Worm (Caenorhabditis elegans) whole organism, L1 larva: Measurements from ENCODE around the gene C03A7.13.
A peak's percentile ranks its signal among the peaks of the same experiment; 100 is the strongest.

ENCODE experiments used
- C16A3.4 ChIP-seq: fragments of 150-350 bp; optimal IDR thresholded peaks from 2 replicates; lab custom pipeline; 2014; ENCODE audit warnings: missing biosample characterization, missing genetic modification characterization
- F16B12.6 ChIP-seq: fragments of 150-350 bp; optimal IDR thresholded peaks from 2 replicates; lab custom pipeline; 2014; ENCODE audit warnings: missing biosample characterization, missing genetic modification characterization
- Y116A8C.19 ChIP-seq: sonication (generic microtip); optimal IDR thresholded peaks from 2 replicates; lab custom pipeline; 2016; ENCODE audit warnings: missing compliant biosample characterization, missing genetic modification characterization, borderline replicate concordance
- aha-1 ChIP-seq: fragments of 150-350 bp; optimal IDR thresholded peaks from 2 replicates; lab custom pipeline; 2014; ENCODE audit warnings: missing biosample characterization, missing genetic modification characterization
- blmp-1 ChIP-seq: fragments of 150-350 bp; optimal IDR thresholded peaks from 2 replicates; lab custom pipeline; 2014; ENCODE audit warnings: missing biosample characterization, missing genetic modification characterization
- ceh-63 ChIP-seq: fragments of 200-800 bp; sonication (Bioruptor generic); optimal IDR thresholded peaks from 2 replicates; lab custom pipeline; 2018; ENCODE audit warnings: mild to moderate bottlenecking, missing genetic modification characterization, missing compliant biosample characterization
- ceh-82 ChIP-seq, 3 experiments: fragments of 150-350 bp in 1 of 3; sonication (generic microtip) in 2 of 3; optimal IDR thresholded peaks; 2 replicates each; lab custom pipeline; 2014 to 2017; ENCODE audit warnings: missing biosample characterization in 3 of 3, missing genetic modification characterization in 3 of 3
- ceh-88 ChIP-seq: fragments of 200-800 bp; sonication (Bioruptor generic); IDR thresholded peaks from 2 replicates; pipeline ENCODE4 v1.3.6; 2022; ENCODE audit warnings: missing genetic modification characterization, missing compliant biosample characterization
- ceh-90 ChIP-seq: sonication (generic microtip); optimal IDR thresholded peaks from 2 replicates; lab custom pipeline; 2016; ENCODE audit warnings: missing genetic modification characterization, missing compliant biosample characterization
- dpl-1 ChIP-seq, 3 experiments: fragments of 150-350 bp in 2 of 3; sonication (generic microtip) in 1 of 3; optimal IDR thresholded peaks; 2 replicates each; lab custom pipeline; 2014 to 2017; ENCODE audit warnings: missing biosample characterization in 3 of 3, missing genetic modification characterization in 3 of 3, missing genetic modification reagents in 3 of 3
- efl-1 ChIP-seq, 4 experiments: fragments of 150-350 bp; optimal IDR thresholded peaks in 3 of 4; peaks in 1 of 4; 1 replicate in 1 of 4; 2 replicates in 3 of 4; lab custom pipeline; 2014; ENCODE audit warnings: missing biosample characterization in 2 of 4, missing genetic modification characterization in 2 of 4, missing genetic modification reagents in 2 of 4
- elt-3 ChIP-seq, 6 experiments: fragments of 150-350 bp in 1 of 6; sonication (generic microtip); optimal IDR thresholded peaks; 2 replicates each; lab custom pipeline; 2017 to 2018; ENCODE audit warnings: missing biosample characterization in 6 of 6, missing genetic modification characterization in 6 of 6, inconsistent platforms in 1 of 6
- fkh-8 ChIP-seq: sonication (generic microtip); optimal IDR thresholded peaks from 2 replicates; lab custom pipeline; 2016; ENCODE audit warnings: mild to moderate bottlenecking, missing genetic modification characterization, missing compliant biosample characterization
- grh-1 ChIP-seq: fragments of 200-800 bp; sonication (Bioruptor generic); IDR thresholded peaks from 2 replicates; pipeline ENCODE4 v1.3.6; 2022; ENCODE audit warnings: missing genetic modification reagents, missing genetic modification characterization, missing compliant biosample characterization
- hlh-17 ChIP-seq: fragments of 200-800 bp; sonication (Bioruptor generic); optimal IDR thresholded peaks from 2 replicates; lab custom pipeline; 2018; ENCODE audit warnings: missing genetic modification characterization, mild to moderate bottlenecking, missing compliant biosample characterization, moderate library complexity, borderline replicate concordance
- hlh-4 ChIP-seq: sonication (generic microtip); optimal IDR thresholded peaks from 2 replicates; lab custom pipeline; 2016; ENCODE audit warnings: mild to moderate bottlenecking, missing genetic modification characterization, missing compliant biosample characterization
- hpl-2 ChIP-seq: fragments of 150-350 bp; optimal IDR thresholded peaks from 2 replicates; lab custom pipeline; 2014; ENCODE audit warnings: missing biosample characterization, missing genetic modification reagents, missing genetic modification characterization
- lin-14 ChIP-seq: fragments of 200-800 bp; sonication (Bioruptor generic); optimal IDR thresholded peaks from 2 replicates; lab custom pipeline; 2018; ENCODE audit warnings: mild to moderate bottlenecking, missing genetic modification characterization, moderate library complexity, missing compliant biosample characterization
- lin-35 ChIP-seq, 2 experiments: fragments of 150-350 bp; optimal IDR thresholded peaks; 2 replicates each; lab custom pipeline; 2014; ENCODE audit warnings: missing biosample characterization in 2 of 2, missing genetic modification characterization in 2 of 2, missing genetic modification reagents in 2 of 2
- lin-39 ChIP-seq: fragments of 150-350 bp; optimal IDR thresholded peaks from 2 replicates; lab custom pipeline; 2014; ENCODE audit warnings: missing biosample characterization, missing genetic modification reagents, missing genetic modification characterization
- lir-3 ChIP-seq: sonication (generic microtip); optimal IDR thresholded peaks from 2 replicates; lab custom pipeline; 2016; ENCODE audit warnings: mild to moderate bottlenecking, missing genetic modification characterization, moderate library complexity, missing compliant biosample characterization; ENCODE audit not compliant: poor library complexity
- mab-9 ChIP-seq: fragments of 200-800 bp; sonication (Bioruptor generic); IDR thresholded peaks from 2 replicates; pipeline ENCODE4 v1.3.6; 2022; ENCODE audit warnings: missing genetic modification reagents, missing genetic modification characterization, missing compliant biosample characterization
- mef-2 ChIP-seq: fragments of 150-350 bp; optimal IDR thresholded peaks from 2 replicates; lab custom pipeline; 2014; ENCODE audit warnings: missing biosample characterization, missing genetic modification characterization
- nhr-11 ChIP-seq: fragments of 150-350 bp; optimal IDR thresholded peaks from 2 replicates; lab custom pipeline; 2014; ENCODE audit warnings: missing biosample characterization, missing genetic modification characterization
- nhr-12 ChIP-seq: sonication (generic microtip); optimal IDR thresholded peaks from 2 replicates; lab custom pipeline; 2017; ENCODE audit warnings: missing biosample characterization, missing genetic modification characterization
- nhr-71 ChIP-seq: sonication (generic microtip); optimal IDR thresholded peaks from 2 replicates; lab custom pipeline; 2016; ENCODE audit warnings: mild to moderate bottlenecking, missing genetic modification characterization, moderate library complexity, missing compliant biosample characterization
- nhr-77 ChIP-seq: fragments of 150-350 bp; optimal IDR thresholded peaks from 2 replicates; lab custom pipeline; 2014; ENCODE audit warnings: missing biosample characterization, missing genetic modification characterization
- nhr-85 ChIP-seq: sonication (generic microtip); peaks from one replicate; lab custom pipeline; 2016; ENCODE audit warnings: missing genetic modification characterization, inconsistent platforms, missing compliant biosample characterization
- nhr-90 ChIP-seq: sonication (generic microtip); optimal IDR thresholded peaks from 2 replicates; lab custom pipeline; 2016; ENCODE audit warnings: mild to moderate bottlenecking, missing genetic modification characterization, missing compliant biosample characterization; ENCODE audit not compliant: poor library complexity
- pag-3 ChIP-seq: sonication (generic microtip); optimal IDR thresholded peaks from 2 replicates; lab custom pipeline; 2017; ENCODE audit warnings: missing genetic modification characterization, mild to moderate bottlenecking, missing compliant biosample characterization, antibody characterized with exemption, borderline replicate concordance; ENCODE audit not compliant: insufficient read depth
- pax-3 ChIP-seq: fragments of 200-800 bp; sonication (Bioruptor generic); optimal IDR thresholded peaks from 2 replicates; lab custom pipeline; 2018; ENCODE audit warnings: mild to moderate bottlenecking, missing genetic modification characterization, moderate library complexity, missing compliant biosample characterization
- pqm-1 ChIP-seq: sonication (generic microtip); optimal IDR thresholded peaks from 3 replicates; lab custom pipeline; 2017; ENCODE audit warnings: missing biosample characterization, missing genetic modification characterization
- rnt-1 ChIP-seq: sonication (generic microtip); optimal IDR thresholded peaks from 2 replicates; lab custom pipeline; 2016; ENCODE audit warnings: mild to moderate bottlenecking, missing genetic modification characterization, moderate library complexity, missing compliant biosample characterization
- skn-1 ChIP-seq: fragments of 150-350 bp; optimal IDR thresholded peaks from 2 replicates; lab custom pipeline; 2014; ENCODE audit warnings: missing biosample characterization, missing genetic modification characterization
- snu-23 ChIP-seq: sonication (generic microtip); optimal IDR thresholded peaks from 2 replicates; lab custom pipeline; 2016; ENCODE audit warnings: missing genetic modification characterization, missing compliant biosample characterization
- sox-4 ChIP-seq: sonication (generic microtip); optimal IDR thresholded peaks from 2 replicates; lab custom pipeline; 2016; ENCODE audit warnings: missing genetic modification characterization, missing compliant biosample characterization
- sptf-1 ChIP-seq: fragments of 150-350 bp; optimal IDR thresholded peaks from 2 replicates; lab custom pipeline; 2014; ENCODE audit warnings: missing biosample characterization, missing genetic modification characterization
- tbx-2 ChIP-seq: sonication (generic microtip); optimal IDR thresholded peaks from 2 replicates; lab custom pipeline; 2016; ENCODE audit warnings: missing genetic modification characterization, missing compliant biosample characterization
- unc-98 ChIP-seq: fragments of 200-800 bp; sonication (Bioruptor generic); IDR thresholded peaks from 2 replicates; pipeline ENCODE4 v1.3.6; 2022; ENCODE audit warnings: missing genetic modification characterization, missing compliant biosample characterization
- zag-1 ChIP-seq: fragments of 150-350 bp; optimal IDR thresholded peaks from 2 replicates; lab custom pipeline; 2014; ENCODE audit warnings: missing biosample characterization, missing genetic modification characterization
- zip-4 ChIP-seq: fragments of 200-800 bp; sonication (Bioruptor generic); optimal IDR thresholded peaks from 2 replicates; lab custom pipeline; 2018; ENCODE audit warnings: mild to moderate bottlenecking, missing genetic modification characterization, moderate library complexity, missing compliant biosample characterization
- ztf-4 ChIP-seq: fragments of 150-350 bp; optimal IDR thresholded peaks from 2 replicates; lab custom pipeline; 2014; ENCODE audit warnings: missing biosample characterization, missing genetic modification characterization

Gene C03A7.13

DNA sequence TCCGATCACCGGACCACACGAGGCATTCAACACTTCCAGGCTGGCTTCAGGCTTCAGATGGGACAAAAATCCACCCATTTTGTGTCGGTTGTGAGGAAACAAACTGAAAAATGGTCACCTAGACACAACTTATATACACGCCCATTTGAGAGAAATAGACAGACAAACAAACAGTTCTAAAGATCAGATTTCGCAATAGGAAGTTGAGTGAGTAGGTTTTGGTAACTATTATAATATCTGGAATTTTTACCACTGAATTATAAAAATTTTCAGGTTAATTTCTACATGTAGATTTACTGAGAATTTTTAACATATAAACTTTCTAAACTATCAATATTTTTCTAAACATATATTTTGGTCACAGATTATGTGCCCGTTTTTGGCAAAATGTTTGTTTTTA, 41.4 kb upstream of the C03A7.13 start, which contains the start of gene cest-32:
Gene cest-32 (minus strand): TSS at position 115 of the 400 bp plus-strand sequence.
- TF ChIP-seq lin-35 (GFP tag; optimal IDR thresholded peaks at IDR 0.05; lab: Kevin White, UChicago), result peak in 1 of 2 experiments; percentile 7
- TF ChIP-seq zip-4 (GFP tag; lab: Kevin White, UChicago), result peak; percentile 46
- TF ChIP-seq ceh-63, result no peak
- TF ChIP-seq nhr-71 (tag; lab: Kevin White, UChicago), result peak; percentile 25

DNA sequence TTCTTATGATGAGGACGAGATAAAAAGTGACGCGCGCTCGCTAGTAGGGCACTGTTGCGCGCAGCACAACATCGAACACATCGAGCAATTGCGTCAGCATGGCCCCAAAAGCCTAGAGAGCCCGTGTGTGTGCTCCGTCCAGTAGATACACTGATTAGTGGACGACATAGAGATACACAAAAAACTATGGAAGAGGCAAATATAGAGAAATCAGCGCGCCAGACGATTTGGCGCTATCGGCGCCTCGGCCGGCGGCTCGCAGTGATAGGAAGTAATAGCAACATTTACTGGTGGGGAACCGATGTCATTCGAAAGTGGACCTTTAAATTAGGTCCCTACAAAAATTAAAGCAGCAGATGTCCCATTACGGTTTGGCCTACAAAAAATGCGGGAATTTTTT, 36.2 kb upstream of the C03A7.13 start:
- TF ChIP-seq snu-23 (GFP tag; lab: Kevin White, UChicago) (no peak), grh-1 (GFP tag; lab: Robert Waterston, UW) (no peak), ztf-4 (no peak), nhr-12 (tag; lab: Kevin White, UChicago) (no peak), tbx-2 (peak; percentile 44), ceh-88 (no peak), mef-2 (no peak), nhr-77 (peak; percentile 72), efl-1 (optimal IDR thresholded peaks at IDR 0.05; lab: Kevin White, UChicago) (no peak), efl-1 (GFP tag; optimal IDR thresholded peaks at IDR 0.05 in 1 of 2; lab: Kevin White, UChicago) (no peak), nhr-90 (no peak), rnt-1 (tag; lab: Kevin White, UChicago) (no peak), lin-35 (GFP tag; optimal IDR thresholded peaks at IDR 0.05; lab: Kevin White, UChicago) (no peak), aha-1 (tag; lab: Kevin White, UChicago) (no peak), sptf-1 (tag; lab: Kevin White, UChicago) (no peak), lin-14 (GFP tag; lab: Kevin White, UChicago) (peak; percentile 17), C16A3.4 (tag; lab: Kevin White, UChicago) (no peak), ceh-82 (tag; optimal IDR thresholded peaks at IDR 0.05; lab: Kevin White, UChicago) (no peak), pag-3 (tag; lab: Kevin White, UChicago) (no peak), lin-39 (tag; lab: Kevin White, UChicago) (no peak), Y116A8C.19 (tag; lab: Kevin White, UChicago) (no peak), nhr-71 (tag; lab: Kevin White, UChicago) (peak; percentile 10), hlh-17 (no peak), fkh-8 (tag; lab: Kevin White, UChicago) (no peak), sox-4 (tag; lab: Kevin White, UChicago) (no peak), nhr-11 (tag; lab: Kevin White, UChicago) (no peak), unc-98 (GFP tag; lab: Robert Waterston, UW) (no peak), lir-3 (no peak), pqm-1 (tag; lab: Kevin White, UChicago) (no peak), ceh-90 (no peak)

DNA sequence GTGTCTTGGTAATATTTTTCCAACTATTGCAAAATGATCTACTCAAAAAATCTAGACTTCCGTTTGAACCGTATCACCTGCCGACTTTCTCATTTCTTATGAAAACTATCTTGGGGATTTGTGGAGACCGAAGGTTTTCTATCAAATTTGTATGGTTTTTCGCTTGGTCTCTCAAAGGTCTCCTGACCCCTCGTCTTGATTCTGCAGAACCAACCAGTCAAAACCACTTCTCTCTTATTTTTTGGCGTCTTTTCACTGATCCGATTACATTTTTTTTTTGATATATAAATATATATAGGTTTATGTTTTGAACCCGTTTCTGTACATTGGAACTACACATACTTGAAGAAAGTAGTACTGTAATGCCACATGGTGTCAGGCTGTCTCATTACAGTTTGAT, 33.3 kb upstream of the C03A7.13 start:
- TF ChIP-seq zag-1 (tag; lab: Kevin White, UChicago), result no peak
- no peak for TF ChIP-seq lin-35 (GFP tag; optimal IDR thresholded peaks at IDR 0.05; lab: Kevin White, UChicago)
- no peak for TF ChIP-seq skn-1
- peak; percentile 36 for TF ChIP-seq blmp-1 (tag; lab: Kevin White, UChicago)
- peak; percentile 41 for TF ChIP-seq lin-14 (GFP tag; lab: Kevin White, UChicago)
- TF ChIP-seq dpl-1 (GFP tag; optimal IDR thresholded peaks at IDR 0.05; lab: Kevin White, UChicago), result no peak
- TF ChIP-seq efl-1 (optimal IDR thresholded peaks at IDR 0.05; lab: Kevin White, UChicago), result no peak
- peak in 1 of 2 experiments; percentile 90 for TF ChIP-seq efl-1 (GFP tag; optimal IDR thresholded peaks at IDR 0.05 in 1 of 2; lab: Kevin White, UChicago)
- TF ChIP-seq tbx-2, result no peak
- TF ChIP-seq nhr-85 (tag; lab: Kevin White, UChicago), result peak; percentile 64
- TF ChIP-seq nhr-77, result no peak
- no peak for TF ChIP-seq nhr-11 (tag; lab: Kevin White, UChicago)
- no peak for TF ChIP-seq F16B12.6
- TF ChIP-seq hlh-4 (tag; lab: Kevin White, UChicago), result no peak
- no peak for TF ChIP-seq pax-3 (tag; lab: Kevin White, UChicago)
- no peak for TF ChIP-seq mab-9 (GFP tag; lab: Robert Waterston, UW)
- no peak for TF ChIP-seq mef-2
- no peak for TF ChIP-seq pag-3 (tag; lab: Kevin White, UChicago)
- no peak for TF ChIP-seq hpl-2
- TF ChIP-seq elt-3 (tag; optimal IDR thresholded peaks at IDR 0.05; lab: Kevin White, UChicago), result no peak
